Worm (Caenorhabditis elegans) whole organism, L4/young adult: Measurements from ENCODE around the gene glr-1.

Experiments
- W03F9.2 ChIP-seq: fragments of 150-350 bp; optimal IDR thresholded peaks from 2 replicates; lab custom pipeline; 2014; ENCODE audit warnings: missing biosample characterization, missing genetic modification characterization
- dao-5 ChIP-seq: sonication (generic microtip); optimal IDR thresholded peaks from 2 replicates; lab custom pipeline; 2016; ENCODE audit warnings: missing genotype, missing genetic modification characterization, moderate library complexity, missing compliant biosample characterization
- him-1 ChIP-seq: sonication (generic microtip); optimal IDR thresholded peaks from 2 replicates; lab custom pipeline; 2016; ENCODE audit warnings: missing genotype, missing genetic modification reagents, missing genetic modification characterization, missing compliant biosample characterization

glr-1 gene

ce11 chrIII:8574299-8574698 lies 14.1 kb downstream of the glr-1 start:
- TF ChIP-seq dao-5 (no peak), W03F9.2 (no peak), him-1 (tag; lab: Kevin White, UChicago) (no peak)

- TF ChIP-seq dao-5 = no peak
- TF ChIP-seq him-1 (tag; lab: Kevin White, UChicago) = no peak
- no peak for TF ChIP-seq W03F9.2
Measured at ce11 chrIII:8573869-8574268, 14.6 kb downstream of the glr-1 start.

ce11 chrIII:8573301-8573700 lies 15.1 kb downstream of the glr-1 start:
- no peak for TF ChIP-seq dao-5
- no peak for TF ChIP-seq W03F9.2
- no peak for TF ChIP-seq him-1 (tag; lab: Kevin White, UChicago)

- no peak for TF ChIP-seq him-1 (tag; lab: Kevin White, UChicago)
- TF ChIP-seq W03F9.2 = no peak
- TF ChIP-seq dao-5 = no peak
Measured at ce11 chrIII:8571845-8572244, 16.6 kb downstream of the glr-1 start.

- TF ChIP-seq W03F9.2 (no peak), him-1 (tag; lab: Kevin White, UChicago) (no peak), dao-5 (no peak)
Measured at ce11 chrIII:8570289-8570688, 18.2 kb downstream of the glr-1 start.

- no peak for TF ChIP-seq him-1 (tag; lab: Kevin White, UChicago)
- TF ChIP-seq W03F9.2 = no peak
- no peak for TF ChIP-seq dao-5
Measured at ce11 chrIII:8564372-8564771, 24.1 kb downstream of the glr-1 start.

ce11 chrIII:8560836-8561235 lies 27.6 kb downstream of the glr-1 start, which contains the start of gene acdh-6:
Gene acdh-6 (plus strand): TSS chrIII:8561136.
- TF ChIP-seq him-1 (tag; lab: Kevin White, UChicago) (no peak), dao-5 (no peak), W03F9.2 (no peak)

ce11 chrIII:8560398-8560797 lies 28.0 kb downstream of the glr-1 start:
- TF ChIP-seq him-1 (tag; lab: Kevin White, UChicago) (no peak), W03F9.2 (no peak), dao-5 (no peak)

- TF ChIP-seq W03F9.2 (no peak), him-1 (tag; lab: Kevin White, UChicago) (no peak), dao-5 (no peak)
Measured at ce11 chrIII:8556836-8557385, 31.5 kb downstream of the glr-1 start, which contains the start of gene C02D5.2. Gene C02D5.2 (plus strand): TSS chrIII:8557335.

ce11 chrIII:8555682-8556081 lies 32.8 kb downstream of the glr-1 start:
- TF ChIP-seq W03F9.2 = no peak
- no peak for TF ChIP-seq dao-5
- TF ChIP-seq him-1 (tag; lab: Kevin White, UChicago) = no peak

- TF ChIP-seq dao-5 = no peak
- no peak for TF ChIP-seq W03F9.2
- TF ChIP-seq him-1 (tag; lab: Kevin White, UChicago) = no peak
Measured at ce11 chrIII:8554472-8554871, 34.0 kb downstream of the glr-1 start, which contains the start of gene gsto-2. Gene gsto-2 (plus strand): TSS chrIII:8554772.

- TF ChIP-seq dao-5 (no peak), W03F9.2 (no peak)
Measured at ce11 chrIII:8552125-8552524, 36.3 kb downstream of the glr-1 start, which contains the start of gene C02D5.4. Gene C02D5.4 (plus strand): TSS chrIII:8552165.

ce11 chrIII:8551705-8552104 lies 36.7 kb downstream of the glr-1 start:
- no peak for TF ChIP-seq him-1 (tag; lab: Kevin White, UChicago)
- TF ChIP-seq dao-5 = no peak
- TF ChIP-seq W03F9.2 = no peak

ce11 chrIII:8545515-8545914 lies 42.9 kb downstream of the glr-1 start, which contains the start of gene ZC21.6:
Gene ZC21.6 (minus strand): TSS chrIII:8545615.
- no peak for TF ChIP-seq him-1 (tag; lab: Kevin White, UChicago)
- no peak for TF ChIP-seq W03F9.2

ce11 chrIII:8535445-8535844 lies 53.0 kb downstream of the glr-1 start:
- no peak for TF ChIP-seq dao-5
- no peak for TF ChIP-seq W03F9.2
- no peak for TF ChIP-seq him-1 (tag; lab: Kevin White, UChicago)

ce11 chrIII:8534647-8535181 lies 53.7 kb downstream of the glr-1 start, which contains the start of gene trp-1:
Gene trp-1 (plus strand): TSS chrIII:8535131.
- TF ChIP-seq him-1 (tag; lab: Kevin White, UChicago) (no peak), W03F9.2 (no peak), dao-5 (no peak)
